Worm (Caenorhabditis elegans) whole organism, L1 larva: ENCODE measurements around the gene T23B7.3.

Experiments used
- C34B4.2 ChIP-seq: sonication (generic microtip); optimal IDR thresholded peaks from 2 replicates; lab custom pipeline; 2017; ENCODE audit warnings: mild to moderate bottlenecking, missing genetic modification characterization, missing compliant biosample characterization
- lsy-2 ChIP-seq, 2 experiments: fragments of 150-350 bp; optimal IDR thresholded peaks; 2 replicates each; lab custom pipeline; 2014; ENCODE audit warnings: missing biosample characterization in 2 of 2, missing genetic modification characterization in 2 of 2
- skn-1 ChIP-seq: fragments of 150-350 bp; optimal IDR thresholded peaks from 2 replicates; lab custom pipeline; 2014; ENCODE audit warnings: missing biosample characterization, missing genetic modification characterization
- unc-62 ChIP-seq: fragments of 150-350 bp; optimal IDR thresholded peaks from 2 replicates; lab custom pipeline; 2014; ENCODE audit warnings: missing biosample characterization, missing genetic modification reagents, missing genetic modification characterization
- zip-4 ChIP-seq: fragments of 200-800 bp; sonication (Bioruptor generic); optimal IDR thresholded peaks from 2 replicates; lab custom pipeline; 2018; ENCODE audit warnings: mild to moderate bottlenecking, missing genetic modification characterization, moderate library complexity, missing compliant biosample characterization

ce11 chrII:4870691-4871090, 20.7 kb downstream of the T23B7.3 start, which contains the start of gene col-20:
- TF ChIP-seq unc-62 (GFP tag; lab: Kevin White, UChicago) = no peak
- no peak for TF ChIP-seq skn-1 (tag; lab: Kevin White, UChicago)
- no peak for TF ChIP-seq lsy-2 (tag; optimal IDR thresholded peaks at IDR 0.05; lab: Kevin White, UChicago)
- TF ChIP-seq C34B4.2 (tag; lab: Kevin White, UChicago) = no peak
- TF ChIP-seq zip-4 = no peak
